Fruit fly (Drosophila melanogaster) whole organism, prepupa: ENCODE measurements around the gene Rpt3R.

Source experiments
- Blimp-1 ChIP-seq: fragments of 200-800 bp; sonication (Bioruptor generic); optimal IDR thresholded peaks from 3 replicates; lab custom pipeline; 2017; ENCODE audit warnings: missing biosample characterization, missing genetic modification characterization, mild to moderate bottlenecking, moderate library complexity, missing genetic modification reagents
- CG10631 ChIP-seq: fragments of 200-800 bp; sonication (Bioruptor generic); optimal IDR thresholded peaks from 2 replicates; lab custom pipeline; 2016; ENCODE audit warnings: missing biosample characterization, missing genetic modification characterization
- CG10669 ChIP-seq: fragments of 200-800 bp; sonication (Bioruptor generic); optimal IDR thresholded peaks from 3 replicates; lab custom pipeline; 2018; ENCODE audit warnings: missing biosample characterization, mild to moderate bottlenecking, missing genetic modification characterization, moderate library complexity
- CG11294 ChIP-seq: fragments of 200-800 bp; sonication (Bioruptor generic); IDR thresholded peaks from 2 replicates; pipeline ENCODE4 v1.3.6; 2022; ENCODE audit warnings: missing biosample characterization, missing genetic modification characterization
- CG11762 ChIP-seq: fragments of 200-800 bp; sonication (Bioruptor generic); optimal IDR thresholded peaks from 3 replicates; lab custom pipeline; 2016; ENCODE audit warnings: missing biosample characterization, missing genetic modification characterization; ENCODE audit not compliant: insufficient read depth
- CG11902 ChIP-seq: fragments of 200-800 bp; sonication (Bioruptor generic); optimal IDR thresholded peaks from 3 replicates; lab custom pipeline; 2016; ENCODE audit warnings: missing biosample characterization, missing genetic modification characterization
- CG15336 ChIP-seq: fragments of 200-800 bp; sonication (Bioruptor generic); IDR thresholded peaks from 2 replicates; pipeline ENCODE4 v1.3.6; 2022; ENCODE audit warnings: missing biosample characterization, missing genetic modification characterization
- CG1621 ChIP-seq: fragments of 200-800 bp; sonication (Bioruptor generic); optimal IDR thresholded peaks from 3 replicates; lab custom pipeline; 2018; ENCODE audit warnings: missing biosample characterization, mild to moderate bottlenecking, missing genetic modification characterization
- CG16779 ChIP-seq: fragments of 200-800 bp; sonication (Bioruptor generic); optimal IDR thresholded peaks from 3 replicates; lab custom pipeline; 2017; ENCODE audit warnings: missing biosample characterization, mild to moderate bottlenecking, missing genetic modification characterization
- CG3032 ChIP-seq: fragments of 200-800 bp; optimal IDR thresholded peaks from 2 replicates; lab custom pipeline; 2019; ENCODE audit warnings: missing biosample characterization, mild to moderate bottlenecking, missing genetic modification characterization, moderate library complexity
- CG32006 ChIP-seq: fragments of 200-800 bp; sonication (Bioruptor generic); optimal IDR thresholded peaks from 3 replicates; lab custom pipeline; 2017; ENCODE audit warnings: missing biosample characterization, mild to moderate bottlenecking, missing genetic modification characterization
- CG3919 ChIP-seq: fragments of 200-800 bp; sonication (Bioruptor generic); optimal IDR thresholded peaks from 3 replicates; lab custom pipeline; 2016; ENCODE audit warnings: missing biosample characterization, missing genetic modification characterization
- CG6276 ChIP-seq: fragments of 200-800 bp; sonication (Bioruptor generic); optimal IDR thresholded peaks from 2 replicates; lab custom pipeline; 2017; ENCODE audit warnings: missing biosample characterization, mild to moderate bottlenecking, missing genetic modification characterization
- CG6808 ChIP-seq: fragments of 200-800 bp; sonication (Bioruptor generic); optimal IDR thresholded peaks from 3 replicates; lab custom pipeline; 2017; ENCODE audit warnings: missing biosample characterization, missing genetic modification characterization, mild to moderate bottlenecking, moderate library complexity, missing genetic modification reagents
- CG6854 ChIP-seq: fragments of 200-800 bp; sonication (Bioruptor generic); optimal IDR thresholded peaks from 2 replicates; lab custom pipeline; 2017; ENCODE audit warnings: missing biosample characterization, mild to moderate bottlenecking, missing genetic modification characterization
- CG8119 ChIP-seq: fragments of 200-800 bp; sonication (Bioruptor generic); IDR thresholded peaks from 3 replicates; pipeline ENCODE4 v1.3.6; 2022; ENCODE audit warnings: missing biosample characterization, missing genetic modification characterization
- CG8319 ChIP-seq: fragments of 200-800 bp; sonication (Bioruptor generic); optimal IDR thresholded peaks from 3 replicates; lab custom pipeline; 2016; ENCODE audit warnings: missing biosample characterization, missing genetic modification characterization
- CG8632 ChIP-seq: fragments of 200-800 bp; sonication (Bioruptor generic); optimal IDR thresholded peaks from 3 replicates; lab custom pipeline; 2016; ENCODE audit warnings: missing biosample characterization, missing genetic modification characterization
- CG9139 ChIP-seq: fragments of 200-800 bp; sonication (Bioruptor generic); optimal IDR thresholded peaks from 3 replicates; lab custom pipeline; 2017; ENCODE audit warnings: missing biosample characterization, mild to moderate bottlenecking, missing genetic modification characterization
- Eip75B ChIP-seq: fragments of 200-800 bp; sonication (Bioruptor generic); optimal IDR thresholded peaks from 3 replicates; lab custom pipeline; 2016; ENCODE audit warnings: missing biosample characterization, missing genetic modification characterization
- Eip93F ChIP-seq: fragments of 200-800 bp; sonication (Bioruptor generic); optimal IDR thresholded peaks from 2 replicates; lab custom pipeline; 2016; ENCODE audit warnings: missing biosample characterization, mild to moderate bottlenecking, missing genetic modification characterization
- Ets21C ChIP-seq: fragments of 200-800 bp; sonication (Bioruptor generic); optimal IDR thresholded peaks from 3 replicates; lab custom pipeline; 2016; ENCODE audit warnings: missing biosample characterization, missing genetic modification characterization
- Ets96B ChIP-seq: fragments of 200-800 bp; optimal IDR thresholded peaks from 2 replicates; lab custom pipeline; 2019; ENCODE audit warnings: missing biosample characterization, mild to moderate bottlenecking, missing genetic modification characterization, moderate library complexity
- Gug ChIP-seq: fragments of 200-800 bp; sonication (Bioruptor generic); IDR thresholded peaks from 2 replicates; pipeline ENCODE4 v1.3.6; 2022; ENCODE audit warnings: missing biosample characterization, missing genetic modification characterization
- Hr38 ChIP-seq: sonication (Bioruptor generic); optimal IDR thresholded peaks from 2 replicates; lab custom pipeline; 2016; ENCODE audit warnings: missing biosample characterization, missing genetic modification characterization
- Hr39 ChIP-seq: fragments of 200-800 bp; sonication (Bioruptor generic); optimal IDR thresholded peaks from 2 replicates; lab custom pipeline; 2016; ENCODE audit warnings: missing biosample characterization, missing genetic modification characterization
- Met ChIP-seq: fragments of 200-800 bp; sonication (Bioruptor generic); optimal IDR thresholded peaks from 3 replicates; lab custom pipeline; 2016; ENCODE audit warnings: missing biosample characterization, missing genetic modification characterization
- OdsH ChIP-seq: fragments of 200-800 bp; sonication (Bioruptor generic); optimal IDR thresholded peaks from 3 replicates; lab custom pipeline; 2016; ENCODE audit warnings: missing biosample characterization, missing genetic modification characterization
- Sox14 ChIP-seq: fragments of 200-800 bp; sonication (Bioruptor generic); optimal IDR thresholded peaks from 3 replicates; lab custom pipeline; 2016; ENCODE audit warnings: missing biosample characterization, missing genetic modification characterization
- Sox15 ChIP-seq: fragments of 200-800 bp; sonication (Bioruptor generic); optimal IDR thresholded peaks from 3 replicates; lab custom pipeline; 2016; ENCODE audit warnings: missing biosample characterization, missing genetic modification characterization
- cyc ChIP-seq: fragments of 200-800 bp; sonication (Bioruptor generic); optimal IDR thresholded peaks from 3 replicates; lab custom pipeline; 2016; ENCODE audit warnings: missing biosample characterization, missing genetic modification characterization
- dac ChIP-seq: fragments of 200-800 bp; sonication (Bioruptor generic); optimal IDR thresholded peaks from 2 replicates; lab custom pipeline; 2017; ENCODE audit warnings: missing biosample characterization, mild to moderate bottlenecking, missing genetic modification characterization
- dsx ChIP-seq: fragments of 200-800 bp; optimal IDR thresholded peaks from 3 replicates; lab custom pipeline; 2019; ENCODE audit warnings: missing biosample characterization, mild to moderate bottlenecking, missing genetic modification characterization, moderate library complexity; ENCODE audit not compliant: poor library complexity, severe bottlenecking
- eg ChIP-seq: fragments of 200-800 bp; sonication (Bioruptor generic); IDR thresholded peaks from 3 replicates; pipeline ENCODE4 v1.3.6; 2022; ENCODE audit warnings: missing biosample characterization, missing genetic modification characterization
- esn ChIP-seq: fragments of 200-800 bp; sonication (Bioruptor generic); optimal IDR thresholded peaks from 2 replicates; lab custom pipeline; 2016; ENCODE audit warnings: missing biosample characterization, mild to moderate bottlenecking, missing genetic modification characterization, moderate library complexity
- fkh ChIP-seq: fragments of 200-800 bp; sonication (Bioruptor generic); optimal IDR thresholded peaks from 3 replicates; lab custom pipeline; 2017; ENCODE audit warnings: missing biosample characterization, mild to moderate bottlenecking, missing genetic modification characterization, moderate library complexity
- lz ChIP-seq: fragments of 200-800 bp; sonication (Bioruptor generic); optimal IDR thresholded peaks from 3 replicates; lab custom pipeline; 2016; ENCODE audit warnings: missing biosample characterization, missing genetic modification characterization
- net ChIP-seq: fragments of 200-800 bp; sonication (Bioruptor generic); optimal IDR thresholded peaks from 3 replicates; lab custom pipeline; 2016; ENCODE audit warnings: missing biosample characterization, missing genetic modification characterization
- pdm3 ChIP-seq: fragments of 200-800 bp; sonication (Bioruptor generic); optimal IDR thresholded peaks from 3 replicates; lab custom pipeline; 2016; ENCODE audit warnings: missing biosample characterization, missing genetic modification characterization
- topi ChIP-seq: fragments of 200-800 bp; sonication (Bioruptor generic); optimal IDR thresholded peaks from 3 replicates; lab custom pipeline; 2016; ENCODE audit warnings: missing biosample characterization, missing genetic modification characterization
- vri ChIP-seq: fragments of 200-800 bp; sonication (Bioruptor generic); optimal IDR thresholded peaks from 3 replicates; lab custom pipeline; 2016; ENCODE audit warnings: missing biosample characterization, mild to moderate bottlenecking, missing genetic modification characterization

Gene Rpt3R

dm6 chr3R:9771519-9771972 is 15.2 kb upstream of the Rpt3R start, which contains the start of gene CG9471 (continued):
- TF ChIP-seq dac (GFP tag; lab: Kevin White, UChicago): peak; percentile 60
- peak; percentile 87 for TF ChIP-seq CG6854
- TF ChIP-seq CG8632 (GFP tag; lab: Kevin White, UChicago): peak; percentile 96
- peak; percentile 31 for TF ChIP-seq Hr38
- TF ChIP-seq Hr39 (GFP tag; lab: Kevin White, UChicago): peak; percentile 97
- TF ChIP-seq cyc (GFP tag; lab: Kevin White, UChicago): peak; percentile 96
- TF ChIP-seq CG8319 (GFP tag; lab: Kevin White, UChicago): peak; percentile 91
- TF ChIP-seq pdm3 (GFP tag; lab: Kevin White, UChicago): peak; percentile 97

DNA sequence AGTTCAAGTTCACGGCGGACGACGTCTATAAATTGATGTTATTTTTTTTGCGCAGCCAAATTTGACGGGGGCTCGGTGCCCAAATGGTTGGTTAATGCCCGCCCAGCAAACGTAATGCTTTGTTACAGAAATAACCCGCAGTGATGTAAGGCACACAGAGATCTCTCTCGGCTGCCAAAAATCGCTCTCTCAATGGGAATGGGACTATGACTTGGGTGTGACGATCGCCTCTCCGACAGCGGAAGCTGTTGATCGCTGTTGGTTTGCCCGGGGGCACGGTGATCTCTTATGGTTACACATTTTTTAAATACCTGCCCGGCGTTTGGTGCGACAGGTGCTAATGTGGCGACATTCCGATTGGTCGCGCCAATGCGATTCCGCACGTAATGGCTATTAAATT is 13.8 kb upstream of the Rpt3R start:
- no peak for TF ChIP-seq eg
- peak; percentile 63 for TF ChIP-seq vri
- no peak for TF ChIP-seq esn

- TF ChIP-seq CG8119 (GFP tag; lab: Robert Waterston, UW) (no peak), dsx (no peak), net (GFP tag; lab: Kevin White, UChicago) (no peak), CG11294 (GFP tag; lab: Robert Waterston, UW) (no peak), Hr38 (no peak), dac (GFP tag; lab: Kevin White, UChicago) (no peak), CG3919 (GFP tag; lab: Kevin White, UChicago) (no peak), CG6276 (GFP tag; lab: Kevin White, UChicago) (no peak), Eip75B (no peak), Gug (GFP tag; lab: Robert Waterston, UW) (no peak), esn (no peak), Met (no peak)
- TF ChIP-seq, all 60 proteins: peak for 0
These were observed 12.6 kb upstream of the Rpt3R start, which contains the start of gene MED6 for dm6 chr3R:9768884-9769283. Gene MED6 (minus strand): TSS chr3R:9768984.

DNA sequence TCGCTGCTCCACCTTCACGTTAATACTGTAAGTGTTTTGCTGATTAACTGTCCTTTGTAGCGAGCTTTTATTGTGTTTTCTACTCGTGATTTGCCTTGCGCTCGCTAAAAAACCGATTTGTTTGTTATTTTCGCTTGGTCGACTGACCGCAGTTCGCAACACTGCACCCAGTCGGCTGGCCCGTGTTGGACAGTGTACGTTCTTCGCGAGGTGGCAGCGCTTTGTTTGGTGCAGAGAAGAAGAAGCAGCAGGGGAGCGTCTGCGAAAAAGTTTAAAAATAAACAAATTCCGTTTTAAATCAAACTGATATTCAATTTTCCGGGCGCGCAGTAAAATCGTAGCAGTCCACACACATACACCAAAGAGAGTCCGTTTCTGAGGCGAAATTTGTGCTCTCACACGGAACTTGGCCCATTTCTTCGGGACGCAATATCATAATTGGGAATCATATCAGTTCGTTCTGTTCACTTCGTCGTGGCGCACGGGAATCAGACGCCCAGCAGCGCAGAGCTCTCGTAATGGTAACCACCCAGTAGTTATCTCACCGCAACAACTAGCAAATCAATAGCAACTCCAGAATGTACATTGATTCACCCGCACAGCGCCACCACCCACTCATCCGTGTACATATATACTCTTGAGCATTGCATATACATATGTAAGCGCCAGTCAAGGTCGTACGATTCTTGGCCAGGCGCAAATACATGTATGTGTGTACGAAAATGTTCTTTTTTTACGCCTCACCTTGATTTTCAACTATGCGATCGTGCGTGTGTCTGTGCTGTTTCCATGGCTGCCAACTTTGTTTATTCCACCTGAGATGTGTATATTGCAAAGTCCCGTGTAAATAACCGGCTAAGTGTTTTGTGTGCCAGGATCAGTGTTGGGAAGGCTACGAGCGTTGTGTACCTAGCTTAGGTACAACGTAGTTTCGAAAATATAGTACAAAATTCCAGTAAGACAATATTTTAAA is 11.6 kb upstream of the Rpt3R start, which contains the start of gene Naa80:
Naa80 (plus strand) TSS at position 215 of the 973 bp plus-strand sequence.
- peak; percentile 57 for TF ChIP-seq CG6808 (GFP tag; lab: Kevin White, UChicago)
- TF ChIP-seq CG11762 (GFP tag; lab: Kevin White, UChicago): no peak
- TF ChIP-seq pdm3 (GFP tag; lab: Kevin White, UChicago): no peak
- no peak for TF ChIP-seq CG16779 (tag; lab: Kevin White, UChicago)
- TF ChIP-seq Ets21C: no peak
- TF ChIP-seq CG8119 (GFP tag; lab: Robert Waterston, UW): no peak
- TF ChIP-seq net (GFP tag; lab: Kevin White, UChicago): peak; percentile 59
- TF ChIP-seq CG32006 (GFP tag; lab: Kevin White, UChicago): no peak
- TF ChIP-seq CG10631: peak; percentile 75
- TF ChIP-seq fkh: peak; percentile 80
- peak; percentile 67 for TF ChIP-seq Hr39 (GFP tag; lab: Kevin White, UChicago)
- TF ChIP-seq lz (GFP tag; lab: Kevin White, UChicago): peak; percentile 63
- peak; percentile 54 for TF ChIP-seq CG10669 (GFP tag; lab: Kevin White, UChicago)
- peak; percentile 32 for TF ChIP-seq CG11902 (GFP tag; lab: Kevin White, UChicago)
- no peak for TF ChIP-seq Ets96B (tag; lab: Kevin White, UChicago)
- peak; percentile 83 for TF ChIP-seq Sox14 (GFP tag; lab: Kevin White, UChicago)
- TF ChIP-seq vri: peak; percentile 60
- no peak for TF ChIP-seq Hr38
- TF ChIP-seq OdsH (GFP tag; lab: Kevin White, UChicago): peak; percentile 42
- peak; percentile 38 for TF ChIP-seq CG3032
- TF ChIP-seq dsx: peak; percentile 50
- no peak for TF ChIP-seq CG11294 (GFP tag; lab: Robert Waterston, UW)
- peak; percentile 24 for TF ChIP-seq Sox15 (GFP tag; lab: Kevin White, UChicago)
- no peak for TF ChIP-seq Met
- peak; percentile 64 for TF ChIP-seq Eip75B
- peak; percentile 71 for TF ChIP-seq CG3919 (GFP tag; lab: Kevin White, UChicago)
- peak; percentile 40; the same call in 1 of the 2 replicates for TF ChIP-seq CG15336 (GFP tag; lab: Robert Waterston, UW)
- no peak for TF ChIP-seq dac (GFP tag; lab: Kevin White, UChicago)
- TF ChIP-seq eg: 0 out of 3 replicates have a peak, but pooled peaks have one; percentile 30
- no peak for TF ChIP-seq CG9139
- peak; percentile 82 for TF ChIP-seq topi
- no peak for TF ChIP-seq Eip93F
- peak; percentile 83 for TF ChIP-seq CG1621
- peak; percentile 46 for TF ChIP-seq CG8632 (GFP tag; lab: Kevin White, UChicago)
- TF ChIP-seq Blimp-1 (GFP tag; lab: Kevin White, UChicago): no peak
